Fruit fly (Drosophila melanogaster) whole organism, adult: ENCODE measurements around the gene TrxT.

ENCODE experiments used
- CG11617 ChIP-seq: fragments of 200-800 bp; sonication (Bioruptor generic); optimal IDR thresholded peaks from 2 replicates; lab custom pipeline; 2017; ENCODE audit warnings: mild to moderate bottlenecking, missing biosample characterization, missing genetic modification reagents, missing genetic modification characterization
- CG12768 ChIP-seq: fragments of 200-800 bp; sonication (Bioruptor generic); optimal IDR thresholded peaks from 2 replicates; lab custom pipeline; 2017; ENCODE audit warnings: missing biosample characterization, missing genetic modification characterization, mild to moderate bottlenecking, moderate library complexity, missing genetic modification reagents
- CG14711 ChIP-seq: fragments of 200-800 bp; sonication (Bioruptor generic); optimal IDR thresholded peaks from 2 replicates; lab custom pipeline; 2018; ENCODE audit warnings: missing biosample characterization, mild to moderate bottlenecking, missing genetic modification characterization, moderate library complexity
- CG1620 ChIP-seq: fragments of 200-800 bp; sonication (Bioruptor generic); optimal IDR thresholded peaks from 2 replicates; lab custom pipeline; 2016; ENCODE audit warnings: missing biosample characterization, missing genetic modification characterization
- CG33017 ChIP-seq: fragments of 200-800 bp; sonication (Bioruptor generic); optimal IDR thresholded peaks from 2 replicates; lab custom pipeline; 2018; ENCODE audit warnings: missing biosample characterization, mild to moderate bottlenecking, missing genetic modification characterization, moderate library complexity
- CG5204 ChIP-seq: fragments of 200-800 bp; sonication (Bioruptor generic); optimal IDR thresholded peaks from 2 replicates; lab custom pipeline; 2016; ENCODE audit warnings: missing biosample characterization, missing genetic modification characterization
- CG7045 ChIP-seq: fragments of 200-800 bp; sonication (Bioruptor generic); optimal IDR thresholded peaks from 2 replicates; lab custom pipeline; 2017; ENCODE audit warnings: missing biosample characterization, mild to moderate bottlenecking, missing genetic modification characterization
- CG7101 ChIP-seq: fragments of 200-800 bp; sonication (Bioruptor generic); optimal IDR thresholded peaks from 2 replicates; lab custom pipeline; 2018; ENCODE audit warnings: missing biosample characterization, mild to moderate bottlenecking, missing genetic modification characterization, moderate library complexity
- Clk ChIP-seq: fragments of 200-800 bp; sonication (Bioruptor generic); optimal IDR thresholded peaks from 2 replicates; lab custom pipeline; 2017; ENCODE audit warnings: missing biosample characterization, missing genetic modification characterization
- Crg-1 ChIP-seq: fragments of 200-800 bp; sonication (Bioruptor generic); optimal IDR thresholded peaks from 2 replicates; lab custom pipeline; 2016; ENCODE audit warnings: missing biosample characterization, missing genetic modification characterization
- Hr96 ChIP-seq: fragments of 200-800 bp; sonication (Bioruptor generic); optimal IDR thresholded peaks from 2 replicates; lab custom pipeline; 2016; ENCODE audit warnings: missing biosample characterization, missing genetic modification characterization
- Mnt ChIP-seq: fragments of 200-800 bp; sonication (Bioruptor generic); optimal IDR thresholded peaks from 2 replicates; lab custom pipeline; 2016; ENCODE audit warnings: missing biosample characterization, mild to moderate bottlenecking, missing genetic modification characterization
- bab1 ChIP-seq: fragments of 200-800 bp; sonication (Bioruptor generic); optimal IDR thresholded peaks from 3 replicates; lab custom pipeline; 2019; ENCODE audit warnings: missing biosample characterization, mild to moderate bottlenecking, missing genetic modification characterization, moderate library complexity
- cic ChIP-seq: fragments of 200-800 bp; sonication (Bioruptor generic); optimal IDR thresholded peaks from 2 replicates; lab custom pipeline; 2017; ENCODE audit warnings: missing biosample characterization, mild to moderate bottlenecking, missing genetic modification characterization, moderate library complexity
- cnc ChIP-seq, 2 experiments: fragments of >200 bp; optimal IDR thresholded peaks; 2 replicates each; lab custom pipeline; 2017
- kay ChIP-seq: fragments of 200-800 bp; sonication (Bioruptor generic); peaks from one replicate; lab custom pipeline; 2016; ENCODE audit warnings: missing biosample characterization, missing genetic modification characterization, borderline replicate concordance
- ovo ChIP-seq: fragments of 200-800 bp; sonication (Bioruptor generic); optimal IDR thresholded peaks from 2 replicates; lab custom pipeline; 2016; ENCODE audit warnings: missing biosample characterization, missing genetic modification characterization
- pad ChIP-seq: fragments of 200-800 bp; sonication (Bioruptor generic); optimal IDR thresholded peaks from 3 replicates; lab custom pipeline; 2017; ENCODE audit warnings: missing biosample characterization, missing genetic modification characterization, mild to moderate bottlenecking, moderate library complexity, missing genetic modification reagents
- tj ChIP-seq: fragments of 200-800 bp; sonication (Bioruptor generic); optimal IDR thresholded peaks from 3 replicates; lab custom pipeline; 2017; ENCODE audit warnings: missing biosample characterization, mild to moderate bottlenecking, missing genetic modification characterization, moderate library complexity
- toe ChIP-seq: fragments of 200-800 bp; sonication (Bioruptor generic); optimal IDR thresholded peaks from 2 replicates; lab custom pipeline; 2016; ENCODE audit warnings: missing biosample characterization, missing genetic modification characterization

TrxT gene

dm6 chrX:5299957-5300356 lies 11.7 kb downstream of the TrxT start:
- TF ChIP-seq Mnt (no peak), ovo (no peak), toe (GFP tag; lab: Kevin White, UChicago) (no peak), cnc (optimal IDR thresholded peaks at IDR 0.05; lab: Kevin White, UChicago) (no peak), cic (no peak), CG7045 (GFP tag; lab: Kevin White, UChicago) (no peak), CG11617 (GFP tag; lab: Kevin White, UChicago) (no peak), Clk (GFP tag; lab: Kevin White, UChicago) (no peak), CG7101 (tag; lab: Kevin White, UChicago) (no peak), CG12768 (GFP tag; lab: Kevin White, UChicago) (no peak), pad (GFP tag; lab: Kevin White, UChicago) (no peak), CG5204 (GFP tag; lab: Kevin White, UChicago) (no peak), tj (GFP tag; lab: Kevin White, UChicago) (no peak), kay (GFP tag; lab: Kevin White, UChicago) (no peak), Hr96 (GFP tag; lab: Kevin White, UChicago) (no peak)

- no peak for TF ChIP-seq ovo
- TF ChIP-seq CG5204 (GFP tag; lab: Kevin White, UChicago), result no peak
- no peak for TF ChIP-seq kay (GFP tag; lab: Kevin White, UChicago)
- no peak for TF ChIP-seq CG14711 (tag; lab: Kevin White, UChicago)
- no peak for TF ChIP-seq cic
- no peak for TF ChIP-seq CG12768 (GFP tag; lab: Kevin White, UChicago)
- TF ChIP-seq CG7045 (GFP tag; lab: Kevin White, UChicago), result no peak
- TF ChIP-seq CG1620 (GFP tag; lab: Kevin White, UChicago), result no peak
- TF ChIP-seq toe (GFP tag; lab: Kevin White, UChicago), result no peak
- no peak for TF ChIP-seq CG11617 (GFP tag; lab: Kevin White, UChicago)
- TF ChIP-seq tj (GFP tag; lab: Kevin White, UChicago), result no peak
- TF ChIP-seq Mnt, result no peak
- no peak for TF ChIP-seq Clk (GFP tag; lab: Kevin White, UChicago)
These were observed 15.9 kb downstream of the TrxT start, which contains the start of gene CG42749 for dm6 chrX:5295766-5296165. Gene CG42749 (plus strand): TSS chrX:5296066.

DNA sequence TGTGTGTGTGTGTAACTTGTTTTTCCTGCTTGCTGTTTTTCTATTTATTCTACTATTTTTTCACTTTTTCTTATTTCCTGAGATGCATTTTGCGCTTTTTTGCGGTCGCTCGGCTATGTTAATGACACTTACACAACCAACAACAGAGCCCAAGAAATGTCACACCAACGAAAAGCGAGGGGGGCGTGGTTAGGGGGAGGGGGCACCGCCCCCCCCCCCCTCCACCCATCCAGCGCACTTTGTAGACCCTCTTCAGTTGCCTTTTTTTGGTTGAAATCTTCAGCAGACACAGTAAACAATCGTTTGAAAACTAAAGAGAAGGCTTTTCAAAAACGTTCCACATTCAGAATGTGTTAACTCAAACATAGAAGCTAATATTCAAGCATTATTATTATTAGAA lies 18.5 kb downstream of the TrxT start:
- TF ChIP-seq CG33017 (tag; lab: Kevin White, UChicago) (no peak), Mnt (no peak), CG14711 (tag; lab: Kevin White, UChicago) (no peak), CG1620 (GFP tag; lab: Kevin White, UChicago) (no peak), toe (GFP tag; lab: Kevin White, UChicago) (no peak), CG5204 (GFP tag; lab: Kevin White, UChicago) (no peak), bab1 (GFP tag; lab: Kevin White, UChicago) (no peak), kay (GFP tag; lab: Kevin White, UChicago) (no peak), ovo (no peak), CG12768 (GFP tag; lab: Kevin White, UChicago) (no peak), Crg-1 (no peak), tj (GFP tag; lab: Kevin White, UChicago) (no peak), pad (GFP tag; lab: Kevin White, UChicago) (no peak), CG7045 (GFP tag; lab: Kevin White, UChicago) (no peak), CG11617 (GFP tag; lab: Kevin White, UChicago) (no peak)

DNA sequence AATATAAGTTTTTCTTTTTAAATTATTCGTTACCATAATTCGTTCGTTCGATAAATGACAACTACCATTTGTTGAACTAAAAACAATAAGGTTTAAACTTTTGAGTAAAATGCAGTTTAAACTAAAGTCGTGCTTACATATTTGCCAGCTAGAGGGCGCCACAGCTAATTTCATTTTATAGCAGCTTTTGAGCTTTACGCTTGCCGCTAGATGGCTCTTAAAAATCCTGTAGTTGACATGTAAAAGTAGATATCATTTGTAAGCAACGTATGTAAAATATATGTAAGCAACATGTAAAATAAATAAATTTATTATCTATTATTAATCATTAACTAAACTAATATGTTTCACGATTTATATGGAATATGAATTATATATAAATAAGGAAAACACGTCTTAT lies 22.0 kb downstream of the TrxT start:
- TF ChIP-seq bab1 (GFP tag; lab: Kevin White, UChicago), result peak; percentile 8
- TF ChIP-seq Mnt, result no peak

DNA sequence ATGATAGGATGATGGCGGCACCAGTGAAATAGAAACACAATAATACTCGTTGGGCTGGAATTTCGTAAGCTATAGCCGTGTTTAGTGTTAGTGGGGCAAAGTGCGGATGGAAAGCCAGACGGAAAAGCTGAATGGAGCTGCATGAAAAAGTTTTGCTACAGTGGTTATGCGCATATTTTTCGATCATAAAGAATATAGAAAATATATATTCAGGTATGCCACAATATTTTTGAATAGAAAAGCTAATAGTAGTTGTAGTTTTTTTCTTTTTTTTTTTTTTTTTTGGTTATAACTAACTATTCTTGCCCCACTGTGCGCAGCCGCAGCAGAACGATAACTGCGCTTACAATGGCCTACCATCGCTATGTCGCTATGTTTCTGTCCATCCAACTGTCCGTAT lies 25.2 kb downstream of the TrxT start:
- no peak for TF ChIP-seq CG33017 (tag; lab: Kevin White, UChicago)
- TF ChIP-seq toe (GFP tag; lab: Kevin White, UChicago), result no peak
- no peak for TF ChIP-seq bab1 (GFP tag; lab: Kevin White, UChicago)
- no peak for TF ChIP-seq ovo
- TF ChIP-seq pad (GFP tag; lab: Kevin White, UChicago), result no peak
- no peak for TF ChIP-seq cic
- TF ChIP-seq CG7045 (GFP tag; lab: Kevin White, UChicago), result no peak
- TF ChIP-seq cnc (optimal IDR thresholded peaks at IDR 0.05; lab: Kevin White, UChicago), result no peak
- TF ChIP-seq Hr96 (GFP tag; lab: Kevin White, UChicago), result no peak
- no peak for TF ChIP-seq tj (GFP tag; lab: Kevin White, UChicago)
- TF ChIP-seq Mnt, result no peak
- no peak for TF ChIP-seq Clk (GFP tag; lab: Kevin White, UChicago)
- no peak for TF ChIP-seq CG14711 (tag; lab: Kevin White, UChicago)
- no peak for TF ChIP-seq CG5204 (GFP tag; lab: Kevin White, UChicago)
- no peak for TF ChIP-seq Crg-1

DNA sequence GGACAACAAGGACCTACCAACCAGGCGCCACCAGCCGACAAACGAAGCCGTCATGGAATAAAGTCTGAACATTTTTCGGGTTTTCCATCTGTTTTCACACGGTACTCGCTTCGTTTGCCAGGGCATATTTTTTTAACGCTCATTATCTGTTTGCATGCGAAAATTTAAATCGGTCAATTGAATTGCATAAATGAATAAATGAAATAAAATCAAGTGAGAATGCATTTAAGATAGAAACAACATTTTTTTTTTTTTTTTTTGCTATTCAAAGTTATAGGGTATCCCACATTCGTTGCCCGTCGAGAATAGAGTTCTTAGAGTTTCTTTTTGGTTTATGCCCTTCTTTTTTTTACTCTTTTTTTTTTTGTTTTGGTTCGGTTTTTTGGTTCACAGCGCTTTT lies 25.9 kb downstream of the TrxT start:
- TF ChIP-seq cic, result no peak
- TF ChIP-seq CG1620 (GFP tag; lab: Kevin White, UChicago), result no peak
- TF ChIP-seq CG12768 (GFP tag; lab: Kevin White, UChicago), result no peak
- no peak for TF ChIP-seq pad (GFP tag; lab: Kevin White, UChicago)
- TF ChIP-seq CG5204 (GFP tag; lab: Kevin White, UChicago), result no peak
- no peak for TF ChIP-seq Clk (GFP tag; lab: Kevin White, UChicago)
- no peak for TF ChIP-seq tj (GFP tag; lab: Kevin White, UChicago)
- no peak for TF ChIP-seq Mnt
- TF ChIP-seq CG33017 (tag; lab: Kevin White, UChicago), result no peak
